Fruit fly (Drosophila melanogaster) whole organism, embryonic: ENCODE data around the gene CG15170.

Experiments used
- Ada2b ChIP-seq: fragments of 200-800 bp; sonication (Bioruptor generic); IDR thresholded peaks from 2 replicates; pipeline ENCODE4 v1.3.6; 2022; ENCODE audit warnings: missing biosample characterization, missing genetic modification characterization
- Atf6 ChIP-seq: fragments of 200-800 bp; sonication (Bioruptor generic); IDR thresholded peaks from 2 replicates; pipeline ENCODE4 v1.3.6; 2022; ENCODE audit warnings: missing biosample characterization, missing genetic modification characterization
- BtbVII ChIP-seq: fragments of 200-800 bp; sonication (Bioruptor generic); optimal IDR thresholded peaks from 3 replicates; lab custom pipeline; 2017; ENCODE audit warnings: missing biosample characterization, mild to moderate bottlenecking, missing genetic modification characterization
- CG10321 ChIP-seq: fragments of 200-800 bp; sonication (Bioruptor generic); IDR thresholded peaks from 2 replicates; pipeline ENCODE4 v1.3.6; 2022; ENCODE audit warnings: missing biosample characterization, missing genetic modification characterization
- CG10959 ChIP-seq: fragments of 200-800 bp; sonication (Bioruptor generic); IDR thresholded peaks from 2 replicates; pipeline ENCODE4 v1.3.6; 2022; ENCODE audit warnings: missing biosample characterization, missing genetic modification characterization
- CG11560 ChIP-seq: fragments of 200-800 bp; sonication (Bioruptor generic); IDR thresholded peaks from 3 replicates; pipeline ENCODE4 v1.3.6; 2022; ENCODE audit warnings: missing biosample characterization, missing genetic modification characterization
- CG12071 ChIP-seq: fragments of 200-800 bp; sonication (Bioruptor generic); optimal IDR thresholded peaks from 3 replicates; lab custom pipeline; 2018; ENCODE audit warnings: missing biosample characterization, mild to moderate bottlenecking, missing genetic modification characterization
- CG12155 ChIP-seq: fragments of 200-800 bp; sonication (Bioruptor generic); optimal IDR thresholded peaks from 3 replicates; lab custom pipeline; 2016; ENCODE audit warnings: missing biosample characterization, missing genetic modification characterization
- CG12659 ChIP-seq: fragments of 200-800 bp; sonication (Bioruptor generic); optimal IDR thresholded peaks from 3 replicates; lab custom pipeline; 2017; ENCODE audit warnings: mild to moderate bottlenecking, missing biosample characterization, missing genetic modification reagents, missing genetic modification characterization
- CG13424 ChIP-seq: fragments of 200-800 bp; sonication (Bioruptor generic); optimal IDR thresholded peaks from 2 replicates; lab custom pipeline; 2019; ENCODE audit warnings: missing biosample characterization, mild to moderate bottlenecking, missing genetic modification characterization, moderate library complexity
- CG13624 ChIP-seq: fragments of 200-800 bp; sonication (Bioruptor generic); optimal IDR thresholded peaks from 2 replicates; lab custom pipeline; 2016; ENCODE audit warnings: missing biosample characterization, missing genetic modification characterization
- CG1602 ChIP-seq: fragments of 200-800 bp; sonication (Bioruptor generic); optimal IDR thresholded peaks from 3 replicates; lab custom pipeline; 2016; ENCODE audit warnings: missing biosample characterization, missing genetic modification characterization
- CG18011 ChIP-seq: fragments of 200-800 bp; sonication (Bioruptor generic); optimal IDR thresholded peaks from 2 replicates; lab custom pipeline; 2017; ENCODE audit warnings: missing biosample characterization, missing genetic modification characterization, mild to moderate bottlenecking, moderate library complexity, missing genotype
- CG18599 ChIP-seq: fragments of 200-800 bp; sonication (Bioruptor generic); optimal IDR thresholded peaks from 3 replicates; lab custom pipeline; 2017; ENCODE audit warnings: missing biosample characterization, missing genetic modification characterization, mild to moderate bottlenecking, moderate library complexity, missing genetic modification reagents
- CG2120 ChIP-seq: fragments of 200-800 bp; sonication (Bioruptor generic); optimal IDR thresholded peaks from 3 replicates; lab custom pipeline; 2016; ENCODE audit warnings: missing biosample characterization, missing genetic modification characterization
- CG2199 ChIP-seq: fragments of 200-800 bp; sonication (Bioruptor generic); IDR thresholded peaks from 3 replicates; pipeline ENCODE4 v1.3.6; 2022; ENCODE audit warnings: missing biosample characterization, missing genetic modification characterization
- CG30403 ChIP-seq: fragments of 200-800 bp; sonication (Bioruptor generic); optimal IDR thresholded peaks from 3 replicates; lab custom pipeline; 2016; ENCODE audit warnings: missing biosample characterization, missing genetic modification characterization
- CG3726 ChIP-seq: fragments of 200-800 bp; sonication (Bioruptor generic); IDR thresholded peaks from 3 replicates; pipeline ENCODE4, ENCODE4 v1.3.6; 2022; ENCODE audit warnings: missing biosample characterization, missing genetic modification characterization
- CG3995 ChIP-seq: fragments of 200-800 bp; sonication (Bioruptor generic); optimal IDR thresholded peaks from 3 replicates; lab custom pipeline; 2016; ENCODE audit warnings: missing biosample characterization, missing genetic modification characterization
- CG6175 ChIP-seq: fragments of 200-800 bp; sonication (Bioruptor generic); IDR thresholded peaks from 3 replicates; pipeline ENCODE4 v1.3.6; 2022; ENCODE audit warnings: missing biosample characterization, missing genetic modification characterization
- CG7271 ChIP-seq: fragments of 200-800 bp; sonication (Bioruptor generic); optimal IDR thresholded peaks from 2 replicates; lab custom pipeline; 2018; ENCODE audit warnings: missing biosample characterization, mild to moderate bottlenecking, missing genetic modification characterization, moderate library complexity
- CG9215 ChIP-seq: fragments of 200-800 bp; sonication (Bioruptor generic); IDR thresholded peaks from 2 replicates; pipeline ENCODE4 v1.3.6; 2022; ENCODE audit warnings: missing biosample characterization, missing genetic modification characterization
- CG9817 ChIP-seq: fragments of 200-800 bp; sonication (Bioruptor generic); optimal IDR thresholded peaks from 2 replicates; lab custom pipeline; 2018; ENCODE audit warnings: missing biosample characterization, mild to moderate bottlenecking, missing genetic modification characterization, moderate library complexity
- CrebB ChIP-seq: fragments of 200-800 bp; sonication (Bioruptor generic); optimal IDR thresholded peaks from 3 replicates; lab custom pipeline; 2018; ENCODE audit warnings: missing biosample characterization, mild to moderate bottlenecking, missing genetic modification characterization
- D19B ChIP-seq: fragments of 200-800 bp; sonication (Bioruptor generic); optimal IDR thresholded peaks from 2 replicates; lab custom pipeline; 2017; ENCODE audit warnings: missing biosample characterization, mild to moderate bottlenecking, missing genetic modification characterization
- Fer3 ChIP-seq: fragments of 200-800 bp; sonication (Bioruptor generic); optimal IDR thresholded peaks from 2 replicates; lab custom pipeline; 2018; ENCODE audit warnings: missing biosample characterization, mild to moderate bottlenecking, missing genetic modification characterization, moderate library complexity
- HmgD ChIP-seq: fragments of 200-800 bp; sonication (Bioruptor generic); optimal IDR thresholded peaks from 3 replicates; lab custom pipeline; 2016; ENCODE audit warnings: missing biosample characterization, missing genetic modification characterization
- Hmr ChIP-seq: fragments of 200-800 bp; sonication (Bioruptor generic); optimal IDR thresholded peaks from 3 replicates; lab custom pipeline; 2017; ENCODE audit warnings: mild to moderate bottlenecking, missing biosample characterization, missing genetic modification reagents, missing genetic modification characterization
- Mad ChIP-seq: fragments of 200-800 bp; sonication (Bioruptor generic); optimal IDR thresholded peaks from 2 replicates; lab custom pipeline; 2016; ENCODE audit warnings: missing biosample characterization, missing genetic modification characterization
- Poxn ChIP-seq: fragments of 200-800 bp; sonication (Bioruptor generic); IDR thresholded peaks from 2 replicates; pipeline ENCODE4 v1.3.6; 2022; ENCODE audit warnings: missing biosample characterization, missing genetic modification characterization
- Six4 ChIP-seq: fragments of 200-800 bp; sonication (Bioruptor generic); optimal IDR thresholded peaks from 2 replicates; lab custom pipeline; 2016; ENCODE audit warnings: missing biosample characterization, missing genetic modification characterization
- Spps ChIP-seq: fragments of 200-800 bp; sonication (Bioruptor generic); optimal IDR thresholded peaks from 2 replicates; lab custom pipeline; 2018; ENCODE audit warnings: missing biosample characterization, mild to moderate bottlenecking, missing genetic modification characterization
- Taf1 ChIP-seq: fragments of 200-800 bp; sonication (Bioruptor generic); IDR thresholded peaks from 2 replicates; pipeline ENCODE4 v1.3.6; 2022; ENCODE audit warnings: missing biosample characterization, missing genetic modification characterization
- Usf ChIP-seq: fragments of 200-800 bp; sonication (Bioruptor generic); optimal IDR thresholded peaks from 2 replicates; lab custom pipeline; 2017; ENCODE audit warnings: missing genotype, missing biosample characterization, missing genetic modification characterization
- amos ChIP-seq: fragments of 200-800 bp; sonication (Bioruptor generic); IDR thresholded peaks from 2 replicates; pipeline ENCODE4 v1.3.6; 2022; ENCODE audit warnings: missing biosample characterization, missing genetic modification characterization; ENCODE audit not compliant: partially characterized antibody
- bigmax ChIP-seq: fragments of 200-800 bp; sonication (Bioruptor generic); optimal IDR thresholded peaks from 2 replicates; lab custom pipeline; 2018; ENCODE audit warnings: missing biosample characterization, mild to moderate bottlenecking, missing genetic modification characterization
- chif ChIP-seq, 2 experiments: fragments of 200-800 bp; sonication (Bioruptor generic); optimal IDR thresholded peaks; 3 replicates each; lab custom pipeline; 2016; ENCODE audit warnings: missing biosample characterization in 2 of 2, missing genetic modification characterization in 2 of 2
- croc ChIP-seq: fragments of 200-800 bp; sonication (Bioruptor generic); conservative IDR thresholded peaks from 3 replicates; pipeline ENCODE4 v1.3.6; 2022; ENCODE audit warnings: missing biosample characterization, missing genetic modification characterization
- dpn ChIP-seq, 2 experiments: fragments of 200-800 bp; sonication (Bioruptor generic); optimal IDR thresholded peaks; 3 replicates each; lab custom pipeline; 2016; ENCODE audit warnings: missing biosample characterization in 2 of 2, missing genetic modification characterization in 2 of 2
- esg ChIP-seq: fragments of 200-800 bp; sonication (Bioruptor generic); conservative IDR thresholded peaks from 2 replicates; pipeline ENCODE4 v1.3.6; 2022; ENCODE audit warnings: missing biosample characterization, missing genetic modification characterization
- fd96Cb ChIP-seq: fragments of 200-800 bp; sonication (Bioruptor generic); optimal IDR thresholded peaks from 2 replicates; lab custom pipeline; 2018; ENCODE audit warnings: missing biosample characterization, mild to moderate bottlenecking, missing genetic modification characterization, moderate library complexity
- fru ChIP-seq: fragments of >200 bp; optimal IDR thresholded peaks from 2 replicates; lab custom pipeline; 2017
- grau ChIP-seq: fragments of 200-800 bp; optimal IDR thresholded peaks from 3 replicates; lab custom pipeline; 2019; ENCODE audit warnings: missing biosample characterization, mild to moderate bottlenecking, missing genetic modification characterization, moderate library complexity
- gsb ChIP-seq: fragments of 200-800 bp; sonication (Bioruptor generic); IDR thresholded peaks from 2 replicates; pipeline ENCODE4 v1.3.6; 2022; ENCODE audit warnings: missing biosample characterization, missing genetic modification characterization
- hkb ChIP-seq, 2 experiments: fragments of 200-800 bp in 1 of 2; fragments of >200 bp in 1 of 2; sonication (Bioruptor generic) in 1 of 2; IDR thresholded peaks in 1 of 2; optimal IDR thresholded peaks in 1 of 2; 2 replicates each; pipeline versions ENCODE4 v1.3.6 to Lab custom; 2017 to 2022; ENCODE audit warnings: missing biosample characterization in 1 of 2, missing genetic modification characterization in 1 of 2
- lola ChIP-seq, 3 experiments: fragments of >200 bp in 2 of 3; fragments of 200-800 bp in 1 of 3; sonication (Bioruptor generic) in 1 of 3; optimal IDR thresholded peaks; 2 replicates each; lab custom pipeline; 2017 to 2019; ENCODE audit warnings: missing biosample characterization in 3 of 3, missing genetic modification characterization in 3 of 3, mild to moderate bottlenecking in 1 of 3, moderate library complexity in 1 of 3
- pb ChIP-seq: fragments of 200-800 bp; sonication (Bioruptor generic); optimal IDR thresholded peaks from 3 replicates; lab custom pipeline; 2016; ENCODE audit warnings: missing biosample characterization, missing genetic modification characterization
- ranshi ChIP-seq: fragments of 200-800 bp; sonication (Bioruptor generic); IDR thresholded peaks from 2 replicates; pipeline ENCODE4 v1.3.6; 2022; ENCODE audit warnings: missing biosample characterization, missing genetic modification characterization
- tgo ChIP-seq: fragments of 200-800 bp; sonication (Bioruptor generic); IDR thresholded peaks from 3 replicates; pipeline ENCODE4 v1.3.6; 2022; ENCODE audit warnings: missing biosample characterization, missing genetic modification characterization
- tio ChIP-seq: fragments of 200-800 bp; sonication (Bioruptor generic); optimal IDR thresholded peaks from 2 replicates; lab custom pipeline; 2017; ENCODE audit warnings: missing biosample characterization, missing genetic modification characterization, inconsistent platforms

CG15170 gene

dm6 chr2L:18957142-18957674 is 32.8 kb downstream of the CG15170 start, which contains the start of gene Bhmt (continued):
- TF ChIP-seq D19B (GFP tag; lab: Kevin White, UChicago), result peak; percentile 53
- peak; percentile 31 for TF ChIP-seq Six4 (GFP tag; lab: Kevin White, UChicago)
- no peak for TF ChIP-seq fru
- TF ChIP-seq CG9215 (GFP tag; lab: Robert Waterston, UW), result peak; percentile 67
- TF ChIP-seq CG2199 (GFP tag; lab: Robert Waterston, UW), result no peak
- TF ChIP-seq CG13624, result peak; percentile 39
- peak; percentile 72; the same call in 1 of the 2 replicates for TF ChIP-seq Ada2b (GFP tag; lab: Robert Waterston, UW)
- 0 out of 2 replicates have a peak, but pooled peaks have one; percentile 13 for TF ChIP-seq esg (GFP tag; lab: Robert Waterston, UW)
- TF ChIP-seq CG18599 (GFP tag; lab: Kevin White, UChicago), result peak; percentile 86
- peak; percentile 20 for TF ChIP-seq CG1602 (GFP tag; lab: Kevin White, UChicago)
- no peak for TF ChIP-seq Spps (tag; lab: Kevin White, UChicago)
- TF ChIP-seq BtbVII, result peak; percentile 74
- peak; percentile 59 for TF ChIP-seq CG2120 (GFP tag; lab: Kevin White, UChicago)
- peak; percentile 27 for TF ChIP-seq CG18011 (GFP tag; lab: Kevin White, UChicago)
- TF ChIP-seq CG30403 (GFP tag; lab: Kevin White, UChicago), result peak; percentile 47
- peak; percentile 58 for TF ChIP-seq CG13424 (tag; lab: Kevin White, UChicago)
- peak; percentile 48 for TF ChIP-seq fd96Cb (tag; lab: Kevin White, UChicago)
- TF ChIP-seq ranshi (GFP tag; lab: Robert Waterston, UW), result peak; percentile 73
- TF ChIP-seq CG3995 (GFP tag; lab: Kevin White, UChicago), result no peak
- TF ChIP-seq Hmr (GFP tag; lab: Kevin White, UChicago), result peak; percentile 80
- TF ChIP-seq grau, result peak; percentile 96
- TF ChIP-seq chif (GFP tag; optimal IDR thresholded peaks at IDR 0.05; lab: Kevin White, UChicago), result no peak
- TF ChIP-seq Fer3 (tag; lab: Kevin White, UChicago), result peak; percentile 85
- TF ChIP-seq tio (GFP tag; lab: Kevin White, UChicago), result peak; percentile 24
- no peak for TF ChIP-seq bigmax (GFP tag; lab: Kevin White, UChicago)
- TF ChIP-seq amos (GFP tag; lab: Robert Waterston, UW), result no peak
- TF ChIP-seq Poxn (GFP tag; lab: Robert Waterston, UW), result 0 out of 2 replicates have a peak, but pooled peaks have one; percentile 23
- no peak for TF ChIP-seq pb (GFP tag; lab: Kevin White, UChicago)
- peak; percentile 34 for TF ChIP-seq CG12155 (GFP tag; lab: Kevin White, UChicago)
- no peak for TF ChIP-seq hkb (optimal IDR thresholded peaks at IDR 0.05; lab: Kevin White, UChicago)
- peak; percentile 73 for TF ChIP-seq hkb (GFP tag; IDR thresholded peaks at IDR 0.05; lab: Robert Waterston, UW)
- no peak; the same call in 2 of the 3 replicates for TF ChIP-seq CG6175 (GFP tag; lab: Robert Waterston, UW)
- peak; percentile 38 for TF ChIP-seq CrebB
- no peak for TF ChIP-seq lola (GFP tag; optimal IDR thresholded peaks at IDR 0.05; lab: Kevin White, UChicago)
- no peak for TF ChIP-seq CG7271 (tag; lab: Kevin White, UChicago)
- TF ChIP-seq CG3726 (GFP tag; lab: Robert Waterston, UW), result no peak
- TF ChIP-seq CG11560 (tag; lab: Robert Waterston, UW), result no peak
- peak; percentile 30; the same call in 2 of the 3 replicates for TF ChIP-seq croc (GFP tag; lab: Robert Waterston, UW)
- TF ChIP-seq HmgD (GFP tag; lab: Kevin White, UChicago), result no peak
- TF ChIP-seq gsb (GFP tag; lab: Robert Waterston, UW), result 0 out of 2 replicates have a peak, but pooled peaks have one; percentile 57
- TF ChIP-seq CG10959, result no peak
- TF ChIP-seq Usf (GFP tag; lab: Kevin White, UChicago), result no peak
- peak; percentile 33; the same call in 1 of the 2 replicates for TF ChIP-seq Taf1 (GFP tag; lab: Robert Waterston, UW)
- peak; percentile 69 for TF ChIP-seq CG12659 (GFP tag; lab: Kevin White, UChicago)
- no peak for TF ChIP-seq Mad
- peak; percentile 24 for TF ChIP-seq CG9817 (tag; lab: Kevin White, UChicago)
- TF ChIP-seq dpn (GFP tag; optimal IDR thresholded peaks at IDR 0.05; lab: Kevin White, UChicago), result peak in 1 of 2 experiments; percentile 62
- no peak for TF ChIP-seq CG10321
- peak; percentile 13 for TF ChIP-seq CG12071 (GFP tag; lab: Kevin White, UChicago)
- peak; percentile 73 for TF ChIP-seq Atf6 (GFP tag; lab: Robert Waterston, UW)
- peak; percentile 63 for TF ChIP-seq tgo (GFP tag; lab: Robert Waterston, UW)
